Worm (Caenorhabditis elegans): ENCODE measurements around the gene F52H3.6.

F52H3.6 gene

ce11 chrII:10029044-10029443, 822 bp upstream of the F52H3.6 start (continued):
- TF ChIP-seq sea-2 (GFP tag; optimal IDR thresholded peaks at IDR 0.05): no peak
- no peak for TF ChIP-seq ceh-28 (tag; optimal IDR thresholded peaks at IDR 0.05)
- no peak for TF ChIP-seq nhr-11 (tag; optimal IDR thresholded peaks at IDR 0.05)
- no peak for TF ChIP-seq snpc-4 (tag; optimal IDR thresholded peaks at IDR 0.05)
- no peak for TF ChIP-seq nhr-237 (tag; optimal IDR thresholded peaks at IDR 0.05)
- no peak for TF ChIP-seq ceh-9 (tag; optimal IDR thresholded peaks at IDR 0.05)

- no peak for TF ChIP-seq nfya-1 (tag; optimal IDR thresholded peaks at IDR 0.05; ENCODE audit: insufficient read depth)
- TF ChIP-seq ceh-28 (tag; optimal IDR thresholded peaks at IDR 0.05): no peak
- TF ChIP-seq jun-1 (tag; optimal IDR thresholded peaks at IDR 0.05): no peak
- no peak for TF ChIP-seq pha-4 (tag; optimal IDR thresholded peaks at IDR 0.05)
- TF ChIP-seq nhr-237 (tag; optimal IDR thresholded peaks at IDR 0.05): no peak
- TF ChIP-seq nhr-12 (tag; optimal IDR thresholded peaks at IDR 0.05): no peak
- TF ChIP-seq mdl-1 (tag; optimal IDR thresholded peaks at IDR 0.05): no peak
- no peak for TF ChIP-seq ceh-82 (tag; optimal IDR thresholded peaks at IDR 0.05)
- TF ChIP-seq zag-1 (tag; optimal IDR thresholded peaks at IDR 0.05): no peak
- TF ChIP-seq nhr-11 (tag; optimal IDR thresholded peaks at IDR 0.05): no peak
- no peak for TF ChIP-seq unc-39 (tag; optimal IDR thresholded peaks at IDR 0.05)
- no peak for TF ChIP-seq unc-62 (GFP tag; optimal IDR thresholded peaks at IDR 0.05)
- TF ChIP-seq ztf-4 (tag; optimal IDR thresholded peaks at IDR 0.05): no peak
- TF ChIP-seq sea-2 (GFP tag; optimal IDR thresholded peaks at IDR 0.05): no peak
- no peak for TF ChIP-seq nhr-76 (tag; optimal IDR thresholded peaks at IDR 0.05)
These were observed 3.2 kb downstream of the F52H3.6 start for ce11 chrII:10025059-10025458.

ce11 chrII:10021749-10022148, 6.5 kb downstream of the F52H3.6 start:
- peak; percentile 78 for TF ChIP-seq fkh-10 (GFP tag; optimal IDR thresholded peaks at IDR 0.05)
- no peak for TF ChIP-seq pha-4 (tag; optimal IDR thresholded peaks at IDR 0.05)

ce11 chrII:10019669-10020068, 8.6 kb downstream of the F52H3.6 start:
- TF ChIP-seq ceh-82 (tag; optimal IDR thresholded peaks at IDR 0.05): no peak
- peak; percentile 43 for TF ChIP-seq pha-4 (tag; optimal IDR thresholded peaks at IDR 0.05)

- TF ChIP-seq pqm-1 (tag; optimal IDR thresholded peaks at IDR 0.05) (no peak), R02D3.7 (tag; optimal IDR thresholded peaks at IDR 0.05) (no peak), nhr-43 (tag; optimal IDR thresholded peaks at IDR 0.05; ENCODE audit: poor library complexity, severe bottlenecking) (no peak), ztf-11 (tag; optimal IDR thresholded peaks at IDR 0.05) (no peak), fos-1 (tag; optimal IDR thresholded peaks at IDR 0.05) (no peak), nhr-28 (tag; optimal IDR thresholded peaks at IDR 0.05) (no peak), hmg-11 (tag; optimal IDR thresholded peaks at IDR 0.05) (no peak), nhr-12 (tag; optimal IDR thresholded peaks at IDR 0.05) (no peak), elt-1 (tag; optimal IDR thresholded peaks at IDR 0.05) (no peak), nhr-76 (tag; optimal IDR thresholded peaks at IDR 0.05) (no peak), nhr-67 (tag; optimal IDR thresholded peaks at IDR 0.05) (no peak)
These were observed 10.7 kb downstream of the F52H3.6 start for ce11 chrII:10017528-10017927.

- TF ChIP-seq nfya-1 (tag; optimal IDR thresholded peaks at IDR 0.05; ENCODE audit: insufficient read depth) (peak; percentile 36), lin-15B (tag; optimal IDR thresholded peaks at IDR 0.05) (no peak), pha-4 (tag; optimal IDR thresholded peaks at IDR 0.05) (peak; percentile 54)
These were observed 12.2 kb downstream of the F52H3.6 start, which contains the start of gene lec-2 for ce11 chrII:10016013-10016412. lec-2 (minus strand) TSS chrII:10016183.

- TF ChIP-seq ceh-9 (tag; optimal IDR thresholded peaks at IDR 0.05) (no peak), ztf-11 (tag; optimal IDR thresholded peaks at IDR 0.05) (no peak), fos-1 (tag; optimal IDR thresholded peaks at IDR 0.05) (no peak), nhr-25 (tag; optimal IDR thresholded peaks at IDR 0.05) (no peak), nfya-1 (tag; optimal IDR thresholded peaks at IDR 0.05; ENCODE audit: insufficient read depth) (no peak), hmg-11 (tag; optimal IDR thresholded peaks at IDR 0.05) (no peak), ama-1 (optimal IDR thresholded peaks at IDR 0.05) (no peak), eor-1 (tag; optimal IDR thresholded peaks at IDR 0.05) (no peak), elt-2 (tag; optimal IDR thresholded peaks at IDR 0.05) (no peak), lin-39 (tag; optimal IDR thresholded peaks at IDR 0.05) (no peak), unc-62 (GFP tag; optimal IDR thresholded peaks at IDR 0.05) (no peak), daf-12 (tag; optimal IDR thresholded peaks at IDR 0.05) (no peak), pqm-1 (tag; optimal IDR thresholded peaks at IDR 0.05) (no peak), nhr-237 (tag; optimal IDR thresholded peaks at IDR 0.05) (no peak), nhr-67 (tag; optimal IDR thresholded peaks at IDR 0.05) (no peak), lin-15B (tag; optimal IDR thresholded peaks at IDR 0.05) (no peak), nhr-43 (tag; optimal IDR thresholded peaks at IDR 0.05; ENCODE audit: poor library complexity, severe bottlenecking) (no peak)
These were observed 13.8 kb downstream of the F52H3.6 start for ce11 chrII:10014384-10014783.
